Worm (Caenorhabditis elegans) whole organism, L4/young adult: ENCODE results near the gene ctf-18.

Experiments
- W03F9.2 ChIP-seq: fragments of 150-350 bp; optimal IDR thresholded peaks from 2 replicates; lab custom pipeline; 2014; ENCODE audit warnings: missing biosample characterization, missing genetic modification characterization
- dao-5 ChIP-seq: sonication (generic microtip); optimal IDR thresholded peaks from 2 replicates; lab custom pipeline; 2016; ENCODE audit warnings: missing genotype, missing genetic modification characterization, moderate library complexity, missing compliant biosample characterization
- him-1 ChIP-seq: sonication (generic microtip); optimal IDR thresholded peaks from 2 replicates; lab custom pipeline; 2016; ENCODE audit warnings: missing genotype, missing genetic modification reagents, missing genetic modification characterization, missing compliant biosample characterization

DNA sequence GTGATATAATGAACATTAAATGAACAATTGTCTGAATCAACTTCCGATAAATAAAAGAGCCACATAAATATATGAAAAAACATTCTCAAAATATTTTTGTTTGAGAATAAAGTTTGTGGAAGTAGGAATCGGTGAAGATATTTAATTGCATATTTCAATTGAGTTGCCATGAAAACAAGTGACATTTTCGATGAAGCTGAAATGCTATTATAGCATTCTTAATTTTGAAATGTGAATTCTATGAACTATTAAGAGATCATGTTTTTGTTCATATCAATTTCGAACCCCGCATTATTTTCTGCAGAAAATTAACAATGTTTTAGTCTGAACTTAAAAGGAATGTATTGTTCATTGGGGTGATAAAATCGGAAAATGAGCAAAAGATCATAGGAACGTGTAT lies 4.2 kb downstream of the ctf-18 start, which contains the start of gene irld-21:
- no peak for TF ChIP-seq him-1
- TF ChIP-seq W03F9.2 (tag; lab: Kevin White, UChicago), result no peak
- no peak for TF ChIP-seq dao-5 (tag; lab: Kevin White, UChicago)
